Fruit fly (Drosophila melanogaster) S2 (cell line): ENCODE measurements around the gene Mtl.

Experiments
- CG8478 ChIP-seq: fragments of >200 bp; optimal IDR thresholded peaks from 2 replicates; lab custom pipeline; 2018
- CTCF ChIP-seq, 2 experiments: fragments of >200 bp; optimal IDR thresholded peaks; 2 replicates each; lab custom pipeline; 2018

DNA sequence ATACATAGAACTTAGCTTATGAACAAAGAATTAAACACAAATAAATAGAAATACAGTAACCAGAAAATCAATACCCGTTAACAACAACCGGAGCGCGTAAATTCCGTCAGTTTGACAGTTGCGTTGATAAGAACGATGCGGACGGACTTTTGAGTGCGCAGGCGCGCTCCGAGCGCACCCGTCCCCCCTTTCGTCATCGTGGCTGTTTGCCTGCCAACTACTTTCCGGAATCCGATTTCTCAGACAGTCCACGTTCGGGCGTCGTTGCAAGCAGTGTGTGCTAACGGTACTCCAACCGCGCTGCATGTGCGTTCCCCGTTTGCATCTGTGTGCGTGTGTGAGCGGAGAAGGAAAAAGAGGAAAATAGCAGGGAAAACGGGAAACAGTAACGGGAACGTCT lies 28.2 kb upstream of the Mtl start:
- TF ChIP-seq CTCF (optimal IDR thresholded peaks at IDR 0.05; lab: Kevin White, UChicago) (no peak), CG8478 (lab: Kevin White, UChicago) (no peak)
